Worm (Caenorhabditis elegans): Measurements from ENCODE around the gene scc-3.

DNA sequence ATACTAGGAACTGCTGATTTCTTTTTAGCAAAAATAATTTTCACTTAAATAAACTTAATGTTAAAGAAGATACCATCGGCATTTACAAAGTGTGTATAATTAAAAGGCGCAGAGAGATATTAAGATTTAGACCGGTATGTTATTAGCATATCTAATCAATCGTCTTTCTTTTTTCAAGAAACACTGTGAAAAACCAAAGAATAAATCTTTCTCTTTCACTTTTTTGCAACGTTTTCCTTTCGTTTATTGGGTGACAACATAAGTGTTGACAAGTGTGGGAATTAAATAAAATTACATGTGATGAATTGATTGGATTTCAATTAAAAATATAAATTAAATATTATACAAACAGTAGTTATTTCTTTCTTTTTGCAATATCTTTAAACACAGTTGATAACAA, 11.3 kb upstream of the scc-3 start, which contains the start of gene C15C8.8:
- no peak for TF ChIP-seq unc-62 (GFP tag; optimal IDR thresholded peaks at IDR 0.05)
- TF ChIP-seq aly-2 (tag; optimal IDR thresholded peaks at IDR 0.05): no peak
- no peak for TF ChIP-seq egl-27 (tag; optimal IDR thresholded peaks at IDR 0.05)
- no peak for TF ChIP-seq ama-1 (optimal IDR thresholded peaks at IDR 0.05)
- TF ChIP-seq skn-1 (tag; optimal IDR thresholded peaks at IDR 0.05): no peak
